Fruit fly (Drosophila melanogaster) whole organism, larva: ENCODE results near the gene Spp.

ENCODE experiments used
- noc ChIP-seq: fragments of 200-800 bp; sonication (Bioruptor generic); optimal IDR thresholded peaks from 3 replicates; lab custom pipeline; 2019; ENCODE audit warnings: missing biosample characterization, mild to moderate bottlenecking, missing genetic modification characterization, moderate library complexity

Gene Spp

dm6 chr2L:544444-545179 is at the start of gene Spp, which contains the start of gene nAChRbeta3:
Gene Spp, minus strand, starts transcription at chr2L:544653.
Gene nAChRbeta3, plus strand, starts transcription at chr2L:545129.
- no peak for TF ChIP-seq noc (tag; lab: Kevin White, UChicago)

dm6 chr2L:594048-594447 is 49.6 kb upstream of the Spp start:
- TF ChIP-seq noc (tag; lab: Kevin White, UChicago), result no peak

- no peak for TF ChIP-seq noc (tag; lab: Kevin White, UChicago)
These were observed 47.1 kb upstream of the Spp start for dm6 chr2L:591511-591910.

dm6 chr2L:585268-585667 is 40.8 kb upstream of the Spp start:
- TF ChIP-seq noc (tag; lab: Kevin White, UChicago), result no peak

- TF ChIP-seq noc (tag; lab: Kevin White, UChicago), result no peak
These were observed 32.7 kb upstream of the Spp start, which contains the start of gene Pph13 for dm6 chr2L:577186-577585. Gene Pph13, plus strand, starts transcription at chr2L:577486.

- TF ChIP-seq noc (tag; lab: Kevin White, UChicago), result no peak
These were observed 32.2 kb upstream of the Spp start, which contains the start of gene Ptth for dm6 chr2L:576559-577184. Gene Ptth, minus strand, starts transcription at chr2L:576896.

dm6 chr2L:574226-574625 is 29.8 kb upstream of the Spp start, which contains the start of the genes Ipk2 and cold:
Gene Ipk2, minus strand, starts transcription at chr2L:574264.
Gene cold, plus strand, starts transcription at chr2L:574291.
- peak; percentile 84 for TF ChIP-seq noc (tag; lab: Kevin White, UChicago)

- no peak for TF ChIP-seq noc (tag; lab: Kevin White, UChicago)
These were observed 23.6 kb upstream of the Spp start, which contains the start of the genes Nle and Sf3b1 for dm6 chr2L:568030-568429. Gene Nle, minus strand, starts transcription at chr2L:568121. Gene Sf3b1, plus strand, starts transcription at chr2L:568340.

dm6 chr2L:563769-564550 is 19.5 kb upstream of the Spp start, which contains the start of the genes uncNacbeta and CG2794:
Gene uncNacbeta, minus strand, starts transcription at chr2L:563819.
Gene CG2794, plus strand, starts transcription at chr2L:564163.
- TF ChIP-seq noc (tag; lab: Kevin White, UChicago), result no peak

dm6 chr2L:563314-563713 is 18.9 kb upstream of the Spp start:
- TF ChIP-seq noc (tag; lab: Kevin White, UChicago), result no peak

dm6 chr2L:559770-560567 is 15.5 kb upstream of the Spp start, which contains the start of gene rempA:
Gene rempA, minus strand, starts transcription at chr2L:560310.
- TF ChIP-seq noc (tag; lab: Kevin White, UChicago), result no peak

- peak; percentile 11 for TF ChIP-seq noc (tag; lab: Kevin White, UChicago)
These were observed 14.9 kb upstream of the Spp start, which contains the start of gene Tspo for dm6 chr2L:559311-559710. Gene Tspo, plus strand, starts transcription at chr2L:559612.

dm6 chr2L:552432-552929 is 8.0 kb upstream of the Spp start, which contains the start of gene Ets21C:
Gene Ets21C, minus strand, starts transcription at chr2L:552923.
- TF ChIP-seq noc (tag; lab: Kevin White, UChicago), result no peak

- TF ChIP-seq noc (tag; lab: Kevin White, UChicago), result no peak
These were observed 5.2 kb upstream of the Spp start for dm6 chr2L:549637-550036.
